Worm (Caenorhabditis elegans) whole organism, L3 larva: ENCODE results near the gene sru-44.

Source experiments
- pqm-1 ChIP-seq: fragments of 150-350 bp; optimal IDR thresholded peaks from 2 replicates; lab custom pipeline; 2017; ENCODE audit warnings: missing biosample characterization, missing genetic modification characterization, inconsistent platforms
- unc-39 ChIP-seq: sonication (generic microtip); optimal IDR thresholded peaks from 4 replicates; lab custom pipeline; 2017; ENCODE audit warnings: missing biosample characterization, missing genetic modification characterization

DNA sequence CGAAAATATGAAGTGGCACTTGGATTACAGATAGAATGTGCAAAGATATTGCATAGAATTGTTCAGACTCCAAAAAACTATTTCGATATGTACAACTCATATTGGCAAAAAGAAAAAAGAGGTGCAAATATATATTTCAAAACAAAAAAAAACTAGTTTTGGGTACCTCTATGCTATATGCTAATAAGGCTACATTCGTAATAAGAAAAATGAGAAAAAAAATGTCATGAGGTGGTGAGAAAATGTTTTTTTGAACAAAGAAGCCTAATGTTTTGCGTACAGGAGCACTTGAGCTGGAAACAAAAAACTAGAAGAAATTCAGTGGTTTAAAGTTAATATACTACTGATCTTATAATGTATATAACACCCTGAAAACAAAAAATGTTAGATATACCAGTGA lies 6.9 kb downstream of the sru-44 start, which contains the start of gene srh-142:
- TF ChIP-seq unc-39, result no peak
- no peak for TF ChIP-seq pqm-1 (tag; lab: Kevin White, UChicago)
